Worm (Caenorhabditis elegans) whole organism, L4 larva: ENCODE results near the gene F45E1.5.

Source experiments
- F26F4.8 ChIP-seq: fragments of 200-800 bp; sonication (Bioruptor generic); conservative IDR thresholded peaks from 2 replicates; pipeline ENCODE4 v1.3.6; 2022; ENCODE audit warnings: missing genetic modification characterization, missing compliant biosample characterization
- F37D6.2 ChIP-seq: sonication (generic microtip); optimal IDR thresholded peaks from 2 replicates; lab custom pipeline; 2016; ENCODE audit warnings: mild to moderate bottlenecking, missing genetic modification characterization, missing compliant biosample characterization
- F49E8.2 ChIP-seq: sonication (generic microtip); optimal IDR thresholded peaks from 2 replicates; lab custom pipeline; 2016; ENCODE audit warnings: missing compliant biosample characterization, mild to moderate bottlenecking, missing genetic modification characterization, borderline replicate concordance
- T20F7.1 ChIP-seq: fragments of 200-800 bp; sonication (Bioruptor generic); optimal IDR thresholded peaks from 2 replicates; lab custom pipeline; 2018; ENCODE audit warnings: mild to moderate bottlenecking, missing genetic modification characterization, missing compliant biosample characterization
- Y105C5A.15 ChIP-seq: fragments of 200-800 bp; sonication (Bioruptor generic); IDR thresholded peaks from 2 replicates; pipeline ENCODE4 v1.3.6; 2022; ENCODE audit warnings: missing genetic modification characterization, missing compliant biosample characterization
- aha-1 ChIP-seq: fragments of 150-350 bp; peaks from one replicate; lab custom pipeline; 2014; ENCODE audit warnings: missing biosample characterization, missing genetic modification characterization
- aly-2 ChIP-seq: sonication (generic microtip); optimal IDR thresholded peaks from 2 replicates; lab custom pipeline; 2018; ENCODE audit warnings: missing biosample characterization, missing genetic modification characterization
- arid-1 ChIP-seq: fragments of 200-800 bp; sonication (Bioruptor generic); conservative IDR thresholded peaks from 2 replicates; pipeline ENCODE4 v1.3.6; 2022; ENCODE audit warnings: missing genetic modification reagents, missing genetic modification characterization, missing compliant biosample characterization
- ceh-32 ChIP-seq: sonication (generic microtip); optimal IDR thresholded peaks from 2 replicates; lab custom pipeline; 2016; ENCODE audit warnings: mild to moderate bottlenecking, missing genetic modification characterization, missing compliant biosample characterization; ENCODE audit not compliant: poor library complexity
- ceh-62 ChIP-seq: sonication (generic microtip); optimal IDR thresholded peaks from 2 replicates; lab custom pipeline; 2017; ENCODE audit warnings: missing biosample characterization, missing genetic modification characterization
- ceh-82 ChIP-seq: sonication (generic microtip); optimal IDR thresholded peaks from 2 replicates; lab custom pipeline; 2017; ENCODE audit warnings: missing biosample characterization, missing genetic modification characterization
- ces-1 ChIP-seq: fragments of 150-350 bp; sonication (generic microtip); optimal IDR thresholded peaks from 4 replicates; lab custom pipeline; 2014; ENCODE audit warnings: missing biosample characterization, missing genetic modification reagents, missing genetic modification characterization
- daf-16 ChIP-seq, 3 experiments: sonication (generic microtip); optimal IDR thresholded peaks; 2 replicates each; lab custom pipeline; 2016 to 2017; ENCODE audit warnings: missing genetic modification characterization in 3 of 3, missing genetic modification reagents in 3 of 3, mild to moderate bottlenecking in 2 of 3, missing compliant biosample characterization in 2 of 3, missing biosample characterization in 1 of 3, moderate library complexity in 1 of 3
- daf-19 ChIP-seq: fragments of 200-800 bp; sonication (Bioruptor generic); conservative IDR thresholded peaks from 2 replicates; pipeline ENCODE4 v1.3.6; 2022; ENCODE audit warnings: missing genetic modification characterization, missing compliant biosample characterization
- dmd-6 ChIP-seq: fragments of 200-800 bp; sonication (Bioruptor generic); IDR thresholded peaks from 2 replicates; pipeline ENCODE4 v1.3.6; 2022; ENCODE audit warnings: missing genetic modification reagents, missing genetic modification characterization, missing compliant biosample characterization
- dmd-9 ChIP-seq: fragments of 200-800 bp; sonication (Bioruptor generic); IDR thresholded peaks from 2 replicates; pipeline ENCODE4 v1.3.6; 2022; ENCODE audit warnings: missing genetic modification reagents, missing genetic modification characterization, missing compliant biosample characterization
- duxl-1 ChIP-seq: sonication (generic microtip); optimal IDR thresholded peaks from 2 replicates; lab custom pipeline; 2016; ENCODE audit warnings: mild to moderate bottlenecking, missing genetic modification characterization, moderate library complexity, missing compliant biosample characterization; ENCODE audit not compliant: poor library complexity
- egl-43 ChIP-seq: fragments of 200-800 bp; sonication (Bioruptor generic); IDR thresholded peaks from 2 replicates; pipeline ENCODE4 v1.3.6; 2022; ENCODE audit warnings: missing genetic modification reagents, missing genetic modification characterization, missing compliant biosample characterization
- fos-1 ChIP-seq: fragments of 150-350 bp; optimal IDR thresholded peaks from 2 replicates; lab custom pipeline; 2014; ENCODE audit warnings: missing biosample characterization, missing genetic modification characterization
- jun-1 ChIP-seq: fragments of 150-350 bp; optimal IDR thresholded peaks from 2 replicates; lab custom pipeline; 2014; ENCODE audit warnings: missing biosample characterization, missing genetic modification reagents, missing genetic modification characterization
- lim-7 ChIP-seq: fragments of 200-800 bp; sonication (Bioruptor generic); IDR thresholded peaks from 2 replicates; pipeline ENCODE4 v1.3.6; 2022; ENCODE audit warnings: missing genetic modification characterization, missing compliant biosample characterization
- lin-1 ChIP-seq: fragments of 200-800 bp; sonication (Bioruptor generic); IDR thresholded peaks from 2 replicates; pipeline ENCODE4 v1.3.6; 2022; ENCODE audit warnings: missing genetic modification reagents, missing genetic modification characterization, missing compliant biosample characterization
- lin-13 ChIP-seq: fragments of 150-350 bp; optimal IDR thresholded peaks from 2 replicates; lab custom pipeline; 2014; ENCODE audit warnings: missing biosample characterization, missing genetic modification reagents, missing genetic modification characterization
- lin-29 ChIP-seq: fragments of 200-800 bp; sonication (Bioruptor generic); IDR thresholded peaks from 2 replicates; pipeline ENCODE4 v1.3.6; 2022; ENCODE audit warnings: missing genetic modification reagents, missing genetic modification characterization, missing compliant biosample characterization
- lin-38 ChIP-seq: fragments of 200-800 bp; sonication (Bioruptor generic); IDR thresholded peaks from 2 replicates; pipeline ENCODE4 v1.3.6; 2022; ENCODE audit warnings: missing genetic modification reagents, missing genetic modification characterization, missing compliant biosample characterization
- lir-3 ChIP-seq: sonication (generic microtip); optimal IDR thresholded peaks from 2 replicates; lab custom pipeline; 2016; ENCODE audit warnings: mild to moderate bottlenecking, missing genetic modification characterization, missing compliant biosample characterization
- madf-5 ChIP-seq, 2 experiments: fragments of 200-800 bp; sonication (Bioruptor generic); IDR thresholded peaks; 2 replicates each; pipeline ENCODE4 v1.3.6; 2022; ENCODE audit warnings: missing compliant biosample characterization in 2 of 2, missing genetic modification characterization in 2 of 2
- madf-9 ChIP-seq: fragments of 200-800 bp; sonication (Bioruptor generic); conservative IDR thresholded peaks from 2 replicates; pipeline ENCODE4 v1.3.6; 2022; ENCODE audit warnings: missing genetic modification reagents, missing genetic modification characterization, missing compliant biosample characterization
- mdl-1 ChIP-seq, 2 experiments: fragments of 150-350 bp in 1 of 2; sonication (generic microtip) in 1 of 2; optimal IDR thresholded peaks; 2 replicates each; lab custom pipeline; 2014 to 2017; ENCODE audit warnings: missing biosample characterization in 2 of 2, missing genetic modification characterization in 2 of 2
- mdt-29 ChIP-seq: fragments of 200-800 bp; sonication (Bioruptor generic); IDR thresholded peaks from 2 replicates; pipeline ENCODE4 v1.3.6; 2022; ENCODE audit warnings: missing genetic modification reagents, missing genetic modification characterization, missing compliant biosample characterization
- mes-2 ChIP-seq: sonication (generic microtip); optimal IDR thresholded peaks from 2 replicates; lab custom pipeline; 2016; ENCODE audit warnings: missing genotype, mild to moderate bottlenecking, missing genetic modification characterization, missing compliant biosample characterization; ENCODE audit not compliant: poor library complexity, severe bottlenecking
- nhr-10 ChIP-seq: fragments of 150-350 bp; optimal IDR thresholded peaks from 2 replicates; lab custom pipeline; 2014; ENCODE audit warnings: missing biosample characterization, missing genetic modification characterization
- nhr-102 ChIP-seq: sonication (generic microtip); optimal IDR thresholded peaks from 2 replicates; lab custom pipeline; 2016; ENCODE audit warnings: mild to moderate bottlenecking, missing genetic modification characterization, moderate library complexity, missing compliant biosample characterization
- nhr-11 ChIP-seq: fragments of 150-350 bp; optimal IDR thresholded peaks from 2 replicates; lab custom pipeline; 2014; ENCODE audit warnings: missing biosample characterization, missing genetic modification characterization
- nhr-28 ChIP-seq: fragments of 150-350 bp; optimal IDR thresholded peaks from 2 replicates; lab custom pipeline; 2014; ENCODE audit warnings: missing biosample characterization, missing genetic modification characterization
- nhr-48 ChIP-seq: sonication (generic microtip); optimal IDR thresholded peaks from 2 replicates; lab custom pipeline; 2016; ENCODE audit warnings: mild to moderate bottlenecking, missing genetic modification characterization, missing compliant biosample characterization
- nhr-6 ChIP-seq: fragments of 150-350 bp; optimal IDR thresholded peaks from 2 replicates; lab custom pipeline; 2014; ENCODE audit warnings: missing biosample characterization, missing genetic modification characterization
- pha-4 ChIP-seq, 2 experiments: fragments of 150-350 bp in 1 of 2; fragments of 200-800 bp in 1 of 2; sonication (Bioruptor generic) in 1 of 2; IDR thresholded peaks in 1 of 2; optimal IDR thresholded peaks in 1 of 2; 2 replicates each; pipeline versions ENCODE4 v1.3.6 to Lab custom; 2014 to 2022; ENCODE audit warnings: missing genetic modification characterization in 2 of 2, missing genetic modification reagents in 2 of 2, missing biosample characterization in 1 of 2, missing compliant biosample characterization in 1 of 2
- pqm-1 ChIP-seq: sonication (generic microtip); optimal IDR thresholded peaks from 2 replicates; lab custom pipeline; 2017; ENCODE audit warnings: missing biosample characterization, missing genetic modification characterization
- rbr-2 ChIP-seq: sonication (generic microtip); optimal IDR thresholded peaks from 2 replicates; lab custom pipeline; 2016; ENCODE audit warnings: missing genotype, missing genetic modification characterization, missing compliant biosample characterization
- saeg-2 ChIP-seq: fragments of 200-800 bp; sonication (Bioruptor generic); IDR thresholded peaks from 2 replicates; pipeline ENCODE4 v1.3.6; 2022; ENCODE audit warnings: missing genetic modification reagents, missing genetic modification characterization, missing compliant biosample characterization
- skn-1 ChIP-seq: fragments of 150-350 bp; optimal IDR thresholded peaks from 2 replicates; lab custom pipeline; 2014; ENCODE audit warnings: missing biosample characterization, missing genetic modification characterization
- snpc-1.2 ChIP-seq: fragments of 200-800 bp; sonication (Bioruptor generic); IDR thresholded peaks from 2 replicates; pipeline ENCODE4 v1.3.6; 2022; ENCODE audit warnings: missing genetic modification reagents, missing genetic modification characterization, missing compliant biosample characterization
- unc-130 ChIP-seq: sonication (generic microtip); optimal IDR thresholded peaks from 2 replicates; lab custom pipeline; 2016; ENCODE audit warnings: missing genetic modification reagents, missing genetic modification characterization, missing compliant biosample characterization
- unc-39 ChIP-seq: sonication (generic microtip); optimal IDR thresholded peaks from 2 replicates; lab custom pipeline; 2017; ENCODE audit warnings: missing biosample characterization, missing genetic modification characterization
- unc-62 ChIP-seq, 3 experiments: fragments of 150-350 bp in 1 of 3; sonication (generic microtip); optimal IDR thresholded peaks in 2 of 3; peaks in 1 of 3; 1 replicate in 1 of 3; 2 replicates in 2 of 3; lab custom pipeline; 2014 to 2017; ENCODE audit warnings: missing biosample characterization in 3 of 3, missing genetic modification characterization in 3 of 3, missing genetic modification reagents in 3 of 3, missing genotype in 1 of 3
- vab-7 ChIP-seq: fragments of 200-800 bp; sonication (Bioruptor generic); IDR thresholded peaks from 2 replicates; pipeline ENCODE4 v1.3.6; 2022; ENCODE audit warnings: missing genetic modification reagents, missing genetic modification characterization, missing compliant biosample characterization
- zag-1 ChIP-seq: fragments of 150-350 bp; optimal IDR thresholded peaks from 2 replicates; lab custom pipeline; 2014; ENCODE audit warnings: missing biosample characterization, missing genetic modification characterization
- zfp-3 ChIP-seq: fragments of 200-800 bp; sonication (Bioruptor generic); conservative IDR thresholded peaks from 2 replicates; pipeline ENCODE4 v1.3.6; 2022; ENCODE audit warnings: missing genetic modification reagents, missing genetic modification characterization, missing compliant biosample characterization
- zip-2 ChIP-seq: fragments of 150-350 bp; optimal IDR thresholded peaks from 2 replicates; lab custom pipeline; 2014; ENCODE audit warnings: missing biosample characterization, missing genetic modification characterization

The F45E1.5 gene

DNA sequence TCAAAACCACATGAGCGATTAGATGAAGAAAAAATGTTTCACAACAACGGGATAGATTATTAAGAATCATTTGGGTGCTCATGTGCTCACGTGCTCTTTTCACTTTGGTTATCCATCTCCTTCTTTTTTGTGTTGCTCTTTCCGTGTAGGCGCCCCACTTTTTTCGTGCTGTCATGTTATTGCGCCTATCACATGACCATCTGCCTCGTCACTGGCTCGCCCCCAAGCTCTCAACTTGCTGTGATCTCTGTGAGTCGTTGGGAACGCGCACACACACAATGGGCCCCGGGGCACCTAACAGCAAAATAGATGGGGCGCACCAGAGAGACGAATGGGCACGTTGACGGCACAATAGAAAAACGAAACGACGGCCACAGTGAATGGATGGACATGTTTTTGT is 45.1 kb downstream of the F45E1.5 start (continued):
- TF ChIP-seq unc-62 (GFP tag; optimal IDR thresholded peaks at IDR 0.05 in 1 of 2; lab: Kevin White, UChicago) (peak in 1 of 2 experiments; percentile 89), unc-62 (tag; optimal IDR thresholded peaks at IDR 0.05; lab: Kevin White, UChicago) (no peak), zip-2 (tag; lab: Kevin White, UChicago) (no peak), lin-29 (GFP tag; lab: Robert Waterston, UW) (no peak), lim-7 (GFP tag; lab: Robert Waterston, UW) (no peak), zfp-3 (GFP tag; lab: Robert Waterston, UW) (no peak; the same call in 1 of the 2 replicates), ces-1 (GFP tag; lab: Kevin White, UChicago) (peak; percentile 3), vab-7 (no peak; the same call in 1 of the 2 replicates), lin-1 (GFP tag; lab: Robert Waterston, UW) (no peak), aly-2 (tag; lab: Kevin White, UChicago) (no peak), lin-38 (GFP tag; lab: Robert Waterston, UW) (peak; percentile 35; the same call in 1 of the 2 replicates), T20F7.1 (peak; percentile 69), mdt-29 (GFP tag; lab: Robert Waterston, UW) (peak; percentile 52; the same call in 1 of the 2 replicates), F26F4.8 (no peak), skn-1 (no peak), mes-2 (peak; percentile 65), egl-43 (GFP tag; lab: Robert Waterston, UW) (peak; percentile 84), arid-1 (GFP tag; lab: Robert Waterston, UW) (no peak; the same call in 1 of the 2 replicates), fos-1 (tag; lab: Kevin White, UChicago) (no peak), daf-19 (GFP tag; lab: Robert Waterston, UW) (no peak), lir-3 (no peak), ceh-82 (tag; lab: Kevin White, UChicago) (no peak), rbr-2 (tag; lab: Kevin White, UChicago) (peak; percentile 86), aha-1 (peak; percentile 98), mdl-1 (tag; optimal IDR thresholded peaks at IDR 0.05; lab: Kevin White, UChicago) (peak; percentile 76 to 87), lin-13 (peak; percentile 7), nhr-28 (tag; lab: Kevin White, UChicago) (peak; percentile 2), madf-5 (GFP tag; IDR thresholded peaks at IDR 0.05; lab: Robert Waterston, UW) (no peak), jun-1 (tag; lab: Kevin White, UChicago) (no peak), daf-16 (GFP tag; optimal IDR thresholded peaks at IDR 0.05; lab: Kevin White, UChicago) (peak in 1 of 2 experiments; percentile 89), daf-16 (tag; optimal IDR thresholded peaks at IDR 0.05; lab: Kevin White, UChicago) (no peak), duxl-1 (no peak), saeg-2 (GFP tag; lab: Robert Waterston, UW) (no peak), zag-1 (no peak), Y105C5A.15 (no peak), nhr-48 (tag; lab: Kevin White, UChicago) (peak; percentile 53), snpc-1.2 (GFP tag; lab: Robert Waterston, UW) (peak; percentile 46; the same call in 1 of the 2 replicates), nhr-10 (tag; lab: Kevin White, UChicago) (no peak), dmd-9 (GFP tag; lab: Robert Waterston, UW) (no peak), unc-130 (no peak), madf-9 (GFP tag; lab: Robert Waterston, UW) (0 out of 2 replicates have a peak, but pooled peaks have one; percentile 17), nhr-11 (tag; lab: Kevin White, UChicago) (peak; percentile 93), ceh-32 (no peak), nhr-102 (tag; lab: Kevin White, UChicago) (peak; percentile 43), dmd-6 (GFP tag; lab: Robert Waterston, UW) (peak; percentile 66), nhr-6 (tag; lab: Kevin White, UChicago) (no peak), F37D6.2 (tag; lab: Kevin White, UChicago) (peak; percentile 75), F49E8.2 (no peak), pha-4 (GFP tag; IDR thresholded peaks at IDR 0.05; lab: Robert Waterston, UW) (peak; percentile 33; the same call in 1 of the 2 replicates), pha-4 (tag; optimal IDR thresholded peaks at IDR 0.05; lab: Kevin White, UChicago) (no peak), unc-39 (tag; lab: Kevin White, UChicago) (no peak), pqm-1 (no peak), ceh-62 (tag; lab: Kevin White, UChicago) (no peak)
